Fruit fly (Drosophila melanogaster): ENCODE data around the gene ICA69.
A peak's percentile ranks its signal among the peaks of the same experiment; 100 is the strongest.

ICA69 gene

DNA sequence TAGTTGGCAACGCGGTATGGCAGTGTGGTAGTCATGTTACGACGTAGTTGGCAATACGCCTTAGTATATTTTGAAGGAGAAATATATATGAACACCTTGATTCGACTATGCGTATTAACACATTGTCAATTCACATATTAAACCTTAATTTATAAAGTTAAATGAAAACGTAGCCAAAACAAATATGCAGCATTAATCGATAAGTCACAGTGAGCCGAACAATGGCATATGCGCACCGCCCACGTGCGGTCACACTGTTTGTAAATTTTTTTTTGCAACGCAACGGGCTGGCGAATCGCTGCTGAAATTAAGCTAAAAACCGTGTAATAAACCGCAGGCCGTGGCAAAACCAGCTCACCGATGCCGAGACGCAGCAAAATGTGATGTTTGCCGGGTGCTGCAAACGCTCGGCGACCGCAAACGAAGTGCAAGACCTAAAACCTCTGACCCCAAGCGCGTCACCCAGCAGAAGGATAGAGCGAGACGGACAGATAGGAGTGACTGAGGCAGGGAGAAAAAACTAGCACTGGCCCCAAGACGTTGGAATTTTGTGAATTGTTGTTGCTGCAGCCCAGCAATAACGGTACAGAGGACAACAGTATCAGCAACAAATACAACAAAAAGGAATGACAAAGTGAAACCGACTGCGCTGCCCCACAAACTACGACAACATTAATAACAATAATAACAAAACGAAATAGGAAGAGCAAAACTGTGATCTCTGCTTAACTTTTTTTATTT, 44.5 kb downstream of the ICA69 start (continued):
- TF ChIP-seq Hey (tag; optimal IDR thresholded peaks at IDR 0.05), result no peak
- no peak for TF ChIP-seq CG12299 (tag; optimal IDR thresholded peaks at IDR 0.05)
- no peak for TF ChIP-seq kah (GFP tag; optimal IDR thresholded peaks at IDR 0.05)
- TF ChIP-seq Ptx1 (GFP tag; IDR thresholded peaks at IDR 0.05), result no peak
- TF ChIP-seq Nf-YB (GFP tag; optimal IDR thresholded peaks at IDR 0.05), result no peak
- no peak for TF ChIP-seq esg (GFP tag; conservative IDR thresholded peaks at IDR 0.05)
- TF ChIP-seq Dll (GFP tag; IDR thresholded peaks at IDR 0.05; ENCODE audit: partially characterized antibody), result peak; percentile 61; the same call in 2 of the 4 replicates
- no peak for TF ChIP-seq emc (GFP tag; optimal IDR thresholded peaks at IDR 0.05)
- TF ChIP-seq CG12155 (GFP tag; optimal IDR thresholded peaks at IDR 0.05), result no peak
- no peak for TF ChIP-seq en (GFP tag; optimal IDR thresholded peaks at IDR 0.05)
- no peak for TF ChIP-seq CG1602 (GFP tag; optimal IDR thresholded peaks at IDR 0.05)
- TF ChIP-seq CG4328 (GFP tag; optimal IDR thresholded peaks at IDR 0.05), result no peak
- no peak for TF ChIP-seq otp (GFP tag; IDR thresholded peaks at IDR 0.05)
- peak; percentile 81 for TF ChIP-seq CG1603 (tag; optimal IDR thresholded peaks at IDR 0.05)
- no peak for TF ChIP-seq zfh1 (GFP tag; IDR thresholded peaks at IDR 0.05)
- peak; percentile 61; the same call in 1 of the 2 replicates for TF ChIP-seq Dref (GFP tag; IDR thresholded peaks at IDR 0.05)
- TF ChIP-seq grn (GFP tag; optimal IDR thresholded peaks at IDR 0.05), result no peak
- no peak for TF ChIP-seq CG10366 (GFP tag; IDR thresholded peaks at IDR 0.05)
- no peak for TF ChIP-seq dmrt11E (tag; optimal IDR thresholded peaks at IDR 0.05)
- TF ChIP-seq az2 (GFP tag; optimal IDR thresholded peaks at IDR 0.05), result no peak
- no peak for TF ChIP-seq CG2889 (GFP tag; IDR thresholded peaks at IDR 0.05)
- no peak for TF ChIP-seq zf30C (GFP tag; optimal IDR thresholded peaks at IDR 0.05)
- no peak for TF ChIP-seq exex (tag; optimal IDR thresholded peaks at IDR 0.05)
- no peak for TF ChIP-seq D19B (GFP tag; optimal IDR thresholded peaks at IDR 0.05)
- no peak for TF ChIP-seq CG1647 (GFP tag; optimal IDR thresholded peaks at IDR 0.05)
- TF ChIP-seq prd (optimal IDR thresholded peaks at IDR 0.05), result no peak
- 0 out of 3 replicates have a peak, but pooled peaks have one; percentile 4 for TF ChIP-seq prd (GFP tag; IDR thresholded peaks at IDR 0.05)
- TF ChIP-seq CG14710 (tag; optimal IDR thresholded peaks at IDR 0.05), result peak; percentile 65
- no peak for TF ChIP-seq CG30403 (GFP tag; optimal IDR thresholded peaks at IDR 0.05)
- TF ChIP-seq CG2712 (tag; optimal IDR thresholded peaks at IDR 0.05), result peak; percentile 56
- peak; percentile 28 for TF ChIP-seq CG11504 (tag; optimal IDR thresholded peaks at IDR 0.05)
- peak; percentile 92 for TF ChIP-seq CG3995 (GFP tag; optimal IDR thresholded peaks at IDR 0.05)
- no peak for TF ChIP-seq HLH4C (GFP tag; IDR thresholded peaks at IDR 0.05; ENCODE audit: partially characterized antibody)
- TF ChIP-seq jing (GFP tag; optimal IDR thresholded peaks at IDR 0.05), result no peak
- TF ChIP-seq lilli (GFP tag; optimal IDR thresholded peaks at IDR 0.05), result no peak
- TF ChIP-seq Chrac-16 (GFP tag; optimal IDR thresholded peaks at IDR 0.05), result no peak
- no peak for TF ChIP-seq btn (GFP tag; optimal IDR thresholded peaks at IDR 0.05)
- TF ChIP-seq shn (GFP tag; optimal IDR thresholded peaks at IDR 0.05), result no peak
- no peak for TF ChIP-seq CG13296 (GFP tag; optimal IDR thresholded peaks at IDR 0.05)
- no peak for TF ChIP-seq bigmax (GFP tag; optimal IDR thresholded peaks at IDR 0.05)
- no peak for TF ChIP-seq Oli (tag; optimal IDR thresholded peaks at IDR 0.05)
- peak; percentile 39 for TF ChIP-seq CG33213 (GFP tag; optimal IDR thresholded peaks at IDR 0.05)
- no peak for TF ChIP-seq Xbp1 (GFP tag; optimal IDR thresholded peaks at IDR 0.05)
- TF ChIP-seq CG9817 (tag; optimal IDR thresholded peaks at IDR 0.05), result no peak
- TF ChIP-seq CG9932 (GFP tag; IDR thresholded peaks at IDR 0.05), result no peak
- no peak for TF ChIP-seq CG9609 (GFP tag; optimal IDR thresholded peaks at IDR 0.05)
- TF ChIP-seq tna (GFP tag; IDR thresholded peaks at IDR 0.05; ENCODE audit: partially characterized antibody), result peak; percentile 13; the same call in 1 of the 2 replicates
- no peak for TF ChIP-seq CG8290 (GFP tag; optimal IDR thresholded peaks at IDR 0.05)
- no peak for TF ChIP-seq CG8290 (tag; optimal IDR thresholded peaks at IDR 0.05)
- TF ChIP-seq ems (GFP tag; optimal IDR thresholded peaks at IDR 0.05), result peak; percentile 21

Measured in whole organism, embryonic.